Fruit fly (Drosophila melanogaster): ENCODE measurements around the gene ND-ASHI.

DNA sequence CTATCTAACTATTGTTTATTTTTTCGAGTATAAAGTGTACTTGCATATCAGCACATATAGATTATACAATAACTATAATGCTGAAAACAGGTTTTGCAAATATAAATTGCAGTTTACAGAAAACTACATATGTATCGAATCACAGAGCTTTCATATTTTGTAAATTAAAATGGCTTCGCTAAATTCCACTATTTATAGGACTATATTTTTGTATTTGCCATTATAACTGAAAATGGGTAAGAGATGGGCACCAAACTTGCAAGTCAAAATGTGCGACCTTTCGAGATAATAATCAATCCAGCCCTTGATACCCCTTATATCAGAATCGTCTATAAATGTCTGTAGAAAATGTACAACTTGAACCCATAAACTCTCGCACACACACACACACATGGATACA lies 24.3 kb upstream of the ND-ASHI start:
- peak; percentile 12 for TF ChIP-seq CG7556 (GFP tag; optimal IDR thresholded peaks at IDR 0.05)
- TF ChIP-seq CG11085 (GFP tag; IDR thresholded peaks at IDR 0.05), result no peak
- no peak for TF ChIP-seq CG1832 (GFP tag; optimal IDR thresholded peaks at IDR 0.05)
- no peak for TF ChIP-seq Atf3 (GFP tag; optimal IDR thresholded peaks at IDR 0.05)
- no peak for TF ChIP-seq tll (GFP tag; optimal IDR thresholded peaks at IDR 0.05)
- no peak for TF ChIP-seq MBD-R2 (GFP tag; IDR thresholded peaks at IDR 0.05)
- no peak for TF ChIP-seq CG6813 (GFP tag; optimal IDR thresholded peaks at IDR 0.05)
- TF ChIP-seq CG6272 (GFP tag; IDR thresholded peaks at IDR 0.05), result no peak
- no peak for TF ChIP-seq da (GFP tag; optimal IDR thresholded peaks at IDR 0.05)
- TF ChIP-seq CG10274 (GFP tag; optimal IDR thresholded peaks at IDR 0.05), result no peak
- no peak for TF ChIP-seq lmd (GFP tag; IDR thresholded peaks at IDR 0.05)

Data from whole organism, embryonic.